Fruit fly (Drosophila melanogaster) whole organism, embryonic: Measurements from ENCODE around the gene ddbt.

Source experiments
- CG10267 ChIP-seq: fragments of 200-800 bp; sonication (Bioruptor generic); optimal IDR thresholded peaks from 2 replicates; lab custom pipeline; 2018; ENCODE audit warnings: missing biosample characterization, mild to moderate bottlenecking, missing genetic modification characterization, moderate library complexity
- CG12769 ChIP-seq: fragments of 200-800 bp; sonication (Bioruptor generic); optimal IDR thresholded peaks from 2 replicates; lab custom pipeline; 2019; ENCODE audit warnings: missing biosample characterization, mild to moderate bottlenecking, missing genetic modification characterization, moderate library complexity
- CG16813 ChIP-seq: fragments of 200-800 bp; sonication (Bioruptor generic); IDR thresholded peaks from 3 replicates; pipeline ENCODE4 v1.3.6; 2022; ENCODE audit warnings: missing biosample characterization, missing genetic modification characterization; ENCODE audit not compliant: partially characterized antibody
- CG17385 ChIP-seq: fragments of 200-800 bp; sonication (Bioruptor generic); optimal IDR thresholded peaks from 3 replicates; lab custom pipeline; 2018; ENCODE audit warnings: missing biosample characterization, mild to moderate bottlenecking, missing genetic modification characterization
- CG2116 ChIP-seq: fragments of 200-800 bp; sonication (Bioruptor generic); optimal IDR thresholded peaks from 3 replicates; lab custom pipeline; 2018; ENCODE audit warnings: missing biosample characterization, mild to moderate bottlenecking, missing genetic modification characterization
- CG31441 ChIP-seq: fragments of 200-800 bp; sonication (Bioruptor generic); IDR thresholded peaks from 2 replicates; pipeline ENCODE4 v1.3.6; 2022; ENCODE audit warnings: missing biosample characterization, missing genetic modification characterization
- CG33213 ChIP-seq: fragments of 200-800 bp; sonication (Bioruptor generic); optimal IDR thresholded peaks from 3 replicates; lab custom pipeline; 2016; ENCODE audit warnings: missing biosample characterization, missing genetic modification characterization
- CG42726 ChIP-seq: fragments of 200-800 bp; sonication (Bioruptor generic); IDR thresholded peaks from 2 replicates; pipeline ENCODE4 v1.3.6; 2022; ENCODE audit warnings: missing biosample characterization, missing genetic modification characterization; ENCODE audit not compliant: partially characterized antibody
- CG6791 ChIP-seq: fragments of 200-800 bp; sonication (Bioruptor generic); IDR thresholded peaks from 3 replicates; pipeline ENCODE4 v1.3.6; 2022; ENCODE audit warnings: missing biosample characterization, missing genetic modification characterization; ENCODE audit not compliant: partially characterized antibody
- CG7987 ChIP-seq: fragments of 200-800 bp; sonication (Bioruptor generic); optimal IDR thresholded peaks from 2 replicates; lab custom pipeline; 2018; ENCODE audit warnings: missing biosample characterization, mild to moderate bottlenecking, missing genetic modification characterization, moderate library complexity
- D ChIP-seq, 2 experiments: fragments of 200-800 bp in 1 of 2; fragments of >200 bp in 1 of 2; sonication (Bioruptor generic) in 1 of 2; optimal IDR thresholded peaks; 2 replicates in 1 of 2; 3 replicates in 1 of 2; lab custom pipeline; 2017; ENCODE audit warnings: mild to moderate bottlenecking in 1 of 2, missing biosample characterization in 1 of 2, missing genetic modification characterization in 1 of 2, missing genetic modification reagents in 1 of 2
- Dp ChIP-seq: fragments of 200-800 bp; sonication (Bioruptor generic); optimal IDR thresholded peaks from 2 replicates; lab custom pipeline; 2018; ENCODE audit warnings: missing biosample characterization, mild to moderate bottlenecking, missing genetic modification characterization, moderate library complexity
- Ets97D ChIP-seq: fragments of 200-800 bp; sonication (Bioruptor generic); optimal IDR thresholded peaks from 3 replicates; lab custom pipeline; 2016; ENCODE audit warnings: missing biosample characterization, missing genetic modification characterization
- Max ChIP-seq: fragments of 200-800 bp; sonication (Bioruptor generic); optimal IDR thresholded peaks from 2 replicates; lab custom pipeline; 2016; ENCODE audit warnings: missing biosample characterization, mild to moderate bottlenecking, missing genetic modification characterization
- Med ChIP-seq: fragments of 200-800 bp; sonication (Bioruptor generic); peaks from one replicate; lab custom pipeline; 2016; ENCODE audit warnings: missing biosample characterization, missing genetic modification characterization, mild to moderate bottlenecking, inconsistent platforms, moderate library complexity
- Mes4 ChIP-seq: fragments of 200-800 bp; sonication (Bioruptor generic); optimal IDR thresholded peaks from 2 replicates; lab custom pipeline; 2016; ENCODE audit warnings: missing biosample characterization, missing genetic modification characterization
- Mrtf ChIP-seq: fragments of 200-800 bp; sonication (Bioruptor generic); IDR thresholded peaks from 3 replicates; pipeline ENCODE4 v1.3.6; 2022; ENCODE audit warnings: missing biosample characterization, missing genetic modification characterization
- Myb ChIP-seq: fragments of 200-800 bp; sonication (Bioruptor generic); optimal IDR thresholded peaks from 2 replicates; lab custom pipeline; 2016; ENCODE audit warnings: missing biosample characterization, missing genetic modification characterization
- Opbp ChIP-seq: fragments of 200-800 bp; sonication (Bioruptor generic); IDR thresholded peaks from 3 replicates; pipeline ENCODE4 v1.3.6; 2022; ENCODE audit warnings: missing biosample characterization, missing genetic modification characterization; ENCODE audit not compliant: partially characterized antibody
- PHDP ChIP-seq: fragments of 200-800 bp; sonication (Bioruptor generic); optimal IDR thresholded peaks from 3 replicates; lab custom pipeline; 2018; ENCODE audit warnings: missing biosample characterization, mild to moderate bottlenecking, missing genetic modification characterization, moderate library complexity
- Rfx ChIP-seq: fragments of 200-800 bp; sonication (Bioruptor generic); IDR thresholded peaks from 2 replicates; pipeline ENCODE4 v1.3.6; 2022; ENCODE audit warnings: missing biosample characterization, missing genetic modification characterization
- Sry-δ ChIP-seq: fragments of 200-800 bp; sonication (Bioruptor generic); optimal IDR thresholded peaks from 2 replicates; lab custom pipeline; 2016; ENCODE audit warnings: missing biosample characterization, missing genetic modification characterization
- Tbp ChIP-seq: fragments of >200 bp; optimal IDR thresholded peaks from 2 replicates; lab custom pipeline; 2018; ENCODE audit warnings: missing biosample characterization, missing genetic modification characterization
- YL-1 ChIP-seq: fragments of 200-800 bp; sonication (Bioruptor generic); optimal IDR thresholded peaks from 3 replicates; lab custom pipeline; 2017; ENCODE audit warnings: missing biosample characterization, mild to moderate bottlenecking, missing genetic modification characterization
- abd-A ChIP-seq: fragments of 200-800 bp; sonication (Bioruptor generic); optimal IDR thresholded peaks from 3 replicates; lab custom pipeline; 2019; ENCODE audit warnings: missing biosample characterization, mild to moderate bottlenecking, missing genetic modification characterization, moderate library complexity
- ato ChIP-seq: fragments of 200-800 bp; sonication (Bioruptor generic); IDR thresholded peaks from 2 replicates; pipeline ENCODE4 v1.3.6; 2022; ENCODE audit warnings: missing biosample characterization, missing genetic modification characterization; ENCODE audit not compliant: partially characterized antibody
- bab2 ChIP-seq: fragments of 200-800 bp; sonication (Bioruptor generic); optimal IDR thresholded peaks from 2 replicates; lab custom pipeline; 2016; ENCODE audit warnings: missing biosample characterization, missing genetic modification characterization
- cas ChIP-seq: fragments of 200-800 bp; sonication (Bioruptor generic); IDR thresholded peaks from 2 replicates; pipeline ENCODE4 v1.3.6; 2022; ENCODE audit warnings: missing biosample characterization, missing genetic modification characterization
- cwo ChIP-seq: fragments of 200-800 bp; sonication (Bioruptor generic); optimal IDR thresholded peaks from 3 replicates; lab custom pipeline; 2017; ENCODE audit warnings: missing biosample characterization, missing genetic modification characterization, mild to moderate bottlenecking, moderate library complexity, missing genetic modification reagents
- da ChIP-seq: fragments of 200-800 bp; sonication (Bioruptor generic); optimal IDR thresholded peaks from 2 replicates; lab custom pipeline; 2016; ENCODE audit warnings: missing biosample characterization, missing genetic modification characterization
- dm ChIP-seq: fragments of 200-800 bp; sonication (Bioruptor generic); optimal IDR thresholded peaks from 3 replicates; lab custom pipeline; 2016; ENCODE audit warnings: missing biosample characterization, missing genetic modification characterization
- fu2 ChIP-seq: fragments of 200-800 bp; sonication (Bioruptor generic); optimal IDR thresholded peaks from 2 replicates; lab custom pipeline; 2016; ENCODE audit warnings: missing biosample characterization, missing genetic modification characterization
- gfzf ChIP-seq: fragments of 200-800 bp; sonication (Bioruptor generic); optimal IDR thresholded peaks from 2 replicates; lab custom pipeline; 2016; ENCODE audit warnings: missing biosample characterization, mild to moderate bottlenecking, missing genetic modification characterization, moderate library complexity
- grn ChIP-seq: fragments of 200-800 bp; sonication (Bioruptor generic); optimal IDR thresholded peaks from 3 replicates; lab custom pipeline; 2017; ENCODE audit warnings: missing biosample characterization, missing genetic modification characterization
- gro ChIP-seq: fragments of 200-800 bp; sonication (Bioruptor generic); optimal IDR thresholded peaks from 2 replicates; lab custom pipeline; 2016; ENCODE audit warnings: missing biosample characterization, missing genetic modification characterization
- hbn ChIP-seq: fragments of 200-800 bp; sonication (Bioruptor generic); IDR thresholded peaks from 2 replicates; pipeline ENCODE4 v1.3.6; 2022; ENCODE audit warnings: missing biosample characterization, missing genetic modification characterization; ENCODE audit not compliant: partially characterized antibody
- her ChIP-seq: fragments of 200-800 bp; sonication (Bioruptor generic); optimal IDR thresholded peaks from 2 replicates; lab custom pipeline; 2016; ENCODE audit warnings: missing biosample characterization, missing genetic modification characterization
- kay ChIP-seq: fragments of 200-800 bp; sonication (Bioruptor generic); optimal IDR thresholded peaks from 2 replicates; lab custom pipeline; 2016; ENCODE audit warnings: missing biosample characterization, missing genetic modification characterization
- knrl ChIP-seq: fragments of 200-800 bp; sonication (Bioruptor generic); IDR thresholded peaks from 3 replicates; pipeline ENCODE4 v1.3.6; 2022; ENCODE audit warnings: missing biosample characterization, missing genetic modification characterization; ENCODE audit not compliant: partially characterized antibody
- mam ChIP-seq: fragments of 200-800 bp; sonication (Bioruptor generic); optimal IDR thresholded peaks from 3 replicates; lab custom pipeline; 2016; ENCODE audit warnings: missing biosample characterization, missing genetic modification characterization
- nerfin-2 ChIP-seq: fragments of 200-800 bp; sonication (Bioruptor generic); IDR thresholded peaks from 2 replicates; pipeline ENCODE4 v1.3.6; 2022; ENCODE audit warnings: missing biosample characterization, missing genetic modification characterization; ENCODE audit not compliant: partially characterized antibody
- nmo ChIP-seq: fragments of 200-800 bp; sonication (Bioruptor generic); optimal IDR thresholded peaks from 2 replicates; lab custom pipeline; 2018; ENCODE audit warnings: missing biosample characterization, mild to moderate bottlenecking, missing genetic modification characterization, moderate library complexity
- stwl ChIP-seq: fragments of 200-800 bp; sonication (Bioruptor generic); optimal IDR thresholded peaks from 3 replicates; lab custom pipeline; 2018; ENCODE audit warnings: missing biosample characterization, mild to moderate bottlenecking, missing genetic modification characterization, moderate library complexity
- sug ChIP-seq: fragments of 200-800 bp; optimal IDR thresholded peaks from 2 replicates; lab custom pipeline; 2019; ENCODE audit warnings: missing biosample characterization, mild to moderate bottlenecking, missing genetic modification characterization, moderate library complexity
- tna ChIP-seq: fragments of 200-800 bp; sonication (Bioruptor generic); IDR thresholded peaks from 2 replicates; pipeline ENCODE4 v1.3.6; 2022; ENCODE audit warnings: missing biosample characterization, missing genetic modification characterization; ENCODE audit not compliant: partially characterized antibody
- unc-4 ChIP-seq: fragments of 200-800 bp; sonication (Bioruptor generic); IDR thresholded peaks from 2 replicates; pipeline ENCODE4 v1.3.6; 2022; ENCODE audit warnings: missing biosample characterization, missing genetic modification characterization; ENCODE audit not compliant: partially characterized antibody
- vnd ChIP-seq: fragments of 200-800 bp; sonication (Bioruptor generic); IDR thresholded peaks from 3 replicates; pipeline ENCODE4 v1.3.6; 2022; ENCODE audit warnings: missing biosample characterization, missing genetic modification characterization; ENCODE audit not compliant: partially characterized antibody
- yki ChIP-seq: fragments of >200 bp; optimal IDR thresholded peaks from 3 replicates; lab custom pipeline; 2018

Gene ddbt

DNA sequence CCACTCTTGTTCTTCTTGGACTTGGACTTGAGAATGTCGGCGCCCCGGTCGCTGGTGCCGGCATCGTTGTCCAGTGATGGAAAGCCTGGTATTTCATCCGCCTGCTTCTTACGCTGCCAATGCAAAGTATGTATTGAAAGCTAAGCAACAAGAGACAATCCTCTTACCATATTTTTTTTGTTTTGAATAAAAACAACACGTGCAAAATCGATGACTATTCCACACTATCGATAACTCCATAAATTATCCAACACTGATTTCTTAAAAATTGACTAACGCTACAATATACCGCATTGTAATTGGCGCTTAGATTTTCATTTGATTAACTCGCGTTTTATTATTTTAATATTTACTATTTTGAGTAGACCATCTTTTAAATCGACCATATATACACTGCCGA lies 7.6 kb downstream of the ddbt start, which contains the start of gene CG32344 (continued):
- peak; percentile 78 for TF ChIP-seq cwo (GFP tag; lab: Kevin White, UChicago)
- peak; percentile 17 for TF ChIP-seq mam (GFP tag; lab: Kevin White, UChicago)
- TF ChIP-seq CG17385 (GFP tag; lab: Kevin White, UChicago), result peak; percentile 70
- TF ChIP-seq kay (GFP tag; lab: Kevin White, UChicago), result peak; percentile 50
- peak; percentile 90 for TF ChIP-seq Dp (GFP tag; lab: Kevin White, UChicago)
- peak; percentile 63 for TF ChIP-seq Sry-δ (GFP tag; lab: Kevin White, UChicago)
- peak; percentile 66 for TF ChIP-seq CG16813 (GFP tag; lab: Robert Waterston, UW)
- peak; percentile 26 for TF ChIP-seq Tbp (GFP tag; lab: Kevin White, UChicago)
- peak; percentile 97 for TF ChIP-seq dm (GFP tag; lab: Kevin White, UChicago)
- TF ChIP-seq PHDP (tag; lab: Kevin White, UChicago), result peak; percentile 15
- peak; percentile 51 for TF ChIP-seq CG2116 (GFP tag; lab: Kevin White, UChicago)
- peak; percentile 16 for TF ChIP-seq nmo
- peak; percentile 29; the same call in 1 of the 2 replicates for TF ChIP-seq ato
- TF ChIP-seq abd-A (tag; lab: Kevin White, UChicago), result no peak
- peak; percentile 96 for TF ChIP-seq CG10267 (tag; lab: Kevin White, UChicago)
- TF ChIP-seq Mes4, result no peak
- TF ChIP-seq CG31441 (GFP tag; lab: Robert Waterston, UW), result no peak
- TF ChIP-seq CG33213 (GFP tag; lab: Kevin White, UChicago), result no peak
- no peak for TF ChIP-seq yki (lab: Kevin White, UChicago)
- peak; percentile 21 for TF ChIP-seq CG7987
- TF ChIP-seq gro, result peak; percentile 12
- TF ChIP-seq Max, result peak; percentile 93
- peak; percentile 70 for TF ChIP-seq CG6791 (GFP tag; lab: Robert Waterston, UW)
- TF ChIP-seq Ets97D (GFP tag; lab: Kevin White, UChicago), result peak; percentile 42
- peak; percentile 36; the same call in 1 of the 2 replicates for TF ChIP-seq CG42726 (GFP tag; lab: Robert Waterston, UW)
- TF ChIP-seq D (optimal IDR thresholded peaks at IDR 0.05; lab: Kevin White, UChicago), result no peak
- TF ChIP-seq D (GFP tag; optimal IDR thresholded peaks at IDR 0.05; lab: Kevin White, UChicago), result no peak
- peak; percentile 12; the same call in 1 of the 2 replicates for TF ChIP-seq nerfin-2 (GFP tag; lab: Robert Waterston, UW)
- 0 out of 2 replicates have a peak, but pooled peaks have one; percentile 13 for TF ChIP-seq Rfx (GFP tag; lab: Robert Waterston, UW)
- TF ChIP-seq cas (GFP tag; lab: Robert Waterston, UW), result no peak
- peak; percentile 56; the same call in 2 of the 3 replicates for TF ChIP-seq knrl (GFP tag; lab: Robert Waterston, UW)
- no peak for TF ChIP-seq da
- peak; percentile 81 for TF ChIP-seq stwl (tag; lab: Kevin White, UChicago)
- peak; percentile 74; the same call in 1 of the 2 replicates for TF ChIP-seq hbn (GFP tag; lab: Robert Waterston, UW)
- peak; percentile 34; the same call in 1 of the 3 replicates for TF ChIP-seq vnd (GFP tag; lab: Robert Waterston, UW)
- TF ChIP-seq grn, result peak; percentile 40
- no peak for TF ChIP-seq Mrtf (GFP tag; lab: Robert Waterston, UW)
- 0 out of 2 replicates have a peak, but pooled peaks have one; percentile 35 for TF ChIP-seq tna
- TF ChIP-seq fu2, result no peak
- peak; percentile 83 for TF ChIP-seq gfzf
- peak; percentile 27 for TF ChIP-seq sug (tag; lab: Kevin White, UChicago)
- peak; percentile 81 for TF ChIP-seq unc-4
- no peak for TF ChIP-seq CG12769 (tag; lab: Kevin White, UChicago)
- peak; percentile 90 for TF ChIP-seq YL-1 (GFP tag; lab: Kevin White, UChicago)
- TF ChIP-seq her (GFP tag; lab: Kevin White, UChicago), result peak; percentile 21
- peak; percentile 54 for TF ChIP-seq Myb
- TF ChIP-seq Opbp, result peak; percentile 21; the same call in 2 of the 3 replicates
- no peak for TF ChIP-seq bab2 (GFP tag; lab: Kevin White, UChicago)
- peak; percentile 74 for TF ChIP-seq Med (GFP tag; lab: Kevin White, UChicago)
